Fruit fly (Drosophila melanogaster): ENCODE measurements around the gene Fancl.

Gene Fancl

DNA sequence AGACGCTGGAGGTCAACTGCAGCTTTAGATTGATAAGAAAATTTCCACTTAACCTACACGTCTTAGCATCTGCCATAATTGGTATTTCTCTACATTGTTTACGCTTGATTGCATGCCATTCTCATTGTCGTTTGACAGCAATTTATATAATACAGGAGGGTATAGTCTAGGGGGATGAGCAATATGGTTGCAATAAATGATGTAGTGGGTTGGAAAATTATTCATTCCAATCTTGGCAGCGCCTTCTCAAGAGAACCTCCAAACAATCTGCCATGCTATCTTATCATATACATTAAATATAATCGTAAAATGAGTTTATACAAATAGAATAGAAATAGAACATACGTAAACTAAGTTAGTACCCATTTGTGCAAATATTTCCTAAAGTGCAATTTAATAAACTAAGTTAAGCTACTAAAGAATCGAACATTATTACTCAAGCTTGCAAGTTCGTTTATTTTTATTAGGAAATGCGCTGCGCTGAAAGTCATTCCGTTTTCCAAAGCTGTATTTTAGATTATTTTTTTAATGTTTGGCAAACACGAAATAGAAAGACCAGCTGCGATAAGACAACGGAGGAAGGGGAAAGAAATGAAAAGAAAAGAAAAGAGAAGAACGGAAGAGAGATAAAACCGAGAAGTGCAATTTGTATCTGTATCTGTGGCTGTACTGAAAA lies 25.9 kb upstream of the Fancl start:
- TF ChIP-seq CG14711 (tag; optimal IDR thresholded peaks at IDR 0.05), result peak; percentile 0
- no peak for TF ChIP-seq toe (GFP tag; optimal IDR thresholded peaks at IDR 0.05)
- no peak for TF ChIP-seq CG12768 (GFP tag; optimal IDR thresholded peaks at IDR 0.05)
- no peak for TF ChIP-seq CG7045 (GFP tag; optimal IDR thresholded peaks at IDR 0.05)
- peak; percentile 97 for TF ChIP-seq kay (GFP tag; ENCODE audit: borderline replicate concordance)
- TF ChIP-seq tj (GFP tag; optimal IDR thresholded peaks at IDR 0.05), result no peak
- no peak for TF ChIP-seq CG7101 (tag; optimal IDR thresholded peaks at IDR 0.05)
- TF ChIP-seq CG1620 (GFP tag; optimal IDR thresholded peaks at IDR 0.05), result no peak
- TF ChIP-seq CG33017 (tag; optimal IDR thresholded peaks at IDR 0.05), result no peak
- no peak for TF ChIP-seq Hr96 (GFP tag; optimal IDR thresholded peaks at IDR 0.05)

DNA sequence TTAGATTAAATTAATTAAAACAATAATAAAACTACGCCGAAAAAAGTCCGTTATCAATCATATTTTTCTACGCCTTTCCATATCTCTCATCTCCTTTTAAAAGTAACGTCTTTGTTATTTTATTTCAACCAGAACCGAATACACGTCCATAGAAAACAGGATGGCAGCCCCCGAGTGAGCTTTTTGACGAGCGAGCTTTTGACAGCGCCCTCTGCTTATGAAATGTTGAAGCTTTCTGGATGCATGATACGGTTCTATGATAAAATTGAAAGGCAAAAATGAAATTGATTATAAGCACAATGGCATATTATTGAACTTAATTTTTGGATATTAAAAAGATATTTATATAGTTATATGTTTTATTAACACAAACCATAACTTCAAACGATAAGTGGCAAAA lies 24.0 kb upstream of the Fancl start:
- TF ChIP-seq CG5204 (GFP tag; optimal IDR thresholded peaks at IDR 0.05), result no peak
- no peak for TF ChIP-seq tj (GFP tag; optimal IDR thresholded peaks at IDR 0.05)
- TF ChIP-seq Clk (GFP tag; optimal IDR thresholded peaks at IDR 0.05), result no peak
- TF ChIP-seq cnc (optimal IDR thresholded peaks at IDR 0.05), result no peak
- TF ChIP-seq Mnt (GFP tag; optimal IDR thresholded peaks at IDR 0.05), result peak; percentile 9
- TF ChIP-seq toe (GFP tag; optimal IDR thresholded peaks at IDR 0.05), result no peak
- TF ChIP-seq CG12768 (GFP tag; optimal IDR thresholded peaks at IDR 0.05), result no peak
- TF ChIP-seq Crg-1 (GFP tag; optimal IDR thresholded peaks at IDR 0.05), result peak; percentile 30
- TF ChIP-seq CG7045 (GFP tag; optimal IDR thresholded peaks at IDR 0.05), result no peak
- no peak for TF ChIP-seq Hr96 (GFP tag; optimal IDR thresholded peaks at IDR 0.05)
- peak; percentile 19 for TF ChIP-seq CG1620 (GFP tag; optimal IDR thresholded peaks at IDR 0.05)
- TF ChIP-seq CG11617 (GFP tag; optimal IDR thresholded peaks at IDR 0.05), result no peak
- no peak for TF ChIP-seq cic (GFP tag; optimal IDR thresholded peaks at IDR 0.05)
- TF ChIP-seq kay (GFP tag; ENCODE audit: borderline replicate concordance), result peak; percentile 74
- peak; percentile 16 for TF ChIP-seq CG33017 (tag; optimal IDR thresholded peaks at IDR 0.05)
- TF ChIP-seq CG7101 (tag; optimal IDR thresholded peaks at IDR 0.05), result peak; percentile 27
- TF ChIP-seq bab1 (GFP tag; optimal IDR thresholded peaks at IDR 0.05), result peak; percentile 36
- no peak for TF ChIP-seq ovo (GFP tag; optimal IDR thresholded peaks at IDR 0.05)
- TF ChIP-seq CG14711 (tag; optimal IDR thresholded peaks at IDR 0.05), result no peak
- TF ChIP-seq pad (GFP tag; optimal IDR thresholded peaks at IDR 0.05), result peak; percentile 42

DNA sequence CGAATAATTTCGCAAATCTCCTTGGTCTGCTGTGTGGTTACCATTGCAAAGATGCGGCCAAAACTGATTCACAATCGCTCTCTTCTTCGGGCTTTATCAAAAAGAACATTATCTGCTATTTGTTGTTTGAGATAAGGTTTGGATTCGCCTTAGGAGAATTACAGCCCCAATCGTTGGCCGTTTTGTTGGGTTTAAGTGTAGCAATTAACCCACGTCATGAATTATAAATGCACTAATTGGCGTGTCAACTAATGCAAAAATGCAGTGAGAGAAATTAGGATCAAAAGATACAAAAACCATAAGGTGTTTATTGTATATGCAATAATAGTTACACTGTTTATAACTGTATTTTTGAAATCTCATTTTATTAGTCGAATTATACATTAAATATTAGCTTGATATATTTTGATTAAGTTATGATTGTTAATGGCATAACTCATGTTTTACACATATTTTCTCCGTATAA lies 22.7 kb upstream of the Fancl start, which contains the start of gene Alp13:
Gene Alp13, minus strand, starts transcription at position 51 of the 466 bp plus-strand sequence.
- TF ChIP-seq CG5204 (GFP tag; optimal IDR thresholded peaks at IDR 0.05) (peak; percentile 53), cnc (optimal IDR thresholded peaks at IDR 0.05) (no peak), Mnt (GFP tag; optimal IDR thresholded peaks at IDR 0.05) (no peak), Clk (GFP tag; optimal IDR thresholded peaks at IDR 0.05) (no peak), CG1620 (GFP tag; optimal IDR thresholded peaks at IDR 0.05) (no peak), pad (GFP tag; optimal IDR thresholded peaks at IDR 0.05) (peak; percentile 24), Crg-1 (GFP tag; optimal IDR thresholded peaks at IDR 0.05) (no peak), bab1 (GFP tag; optimal IDR thresholded peaks at IDR 0.05) (no peak), CG33017 (tag; optimal IDR thresholded peaks at IDR 0.05) (peak; percentile 62), CG14711 (tag; optimal IDR thresholded peaks at IDR 0.05) (no peak), CG7045 (GFP tag; optimal IDR thresholded peaks at IDR 0.05) (no peak), tj (GFP tag; optimal IDR thresholded peaks at IDR 0.05) (no peak), CG12768 (GFP tag; optimal IDR thresholded peaks at IDR 0.05) (peak; percentile 35), cic (GFP tag; optimal IDR thresholded peaks at IDR 0.05) (peak; percentile 25), ovo (GFP tag; optimal IDR thresholded peaks at IDR 0.05) (no peak), CG11617 (GFP tag; optimal IDR thresholded peaks at IDR 0.05) (peak; percentile 47), kay (GFP tag; ENCODE audit: borderline replicate concordance) (peak; percentile 7), CG7101 (tag; optimal IDR thresholded peaks at IDR 0.05) (peak; percentile 49), Hr96 (GFP tag; optimal IDR thresholded peaks at IDR 0.05) (peak; percentile 21), toe (GFP tag; optimal IDR thresholded peaks at IDR 0.05) (no peak)

DNA sequence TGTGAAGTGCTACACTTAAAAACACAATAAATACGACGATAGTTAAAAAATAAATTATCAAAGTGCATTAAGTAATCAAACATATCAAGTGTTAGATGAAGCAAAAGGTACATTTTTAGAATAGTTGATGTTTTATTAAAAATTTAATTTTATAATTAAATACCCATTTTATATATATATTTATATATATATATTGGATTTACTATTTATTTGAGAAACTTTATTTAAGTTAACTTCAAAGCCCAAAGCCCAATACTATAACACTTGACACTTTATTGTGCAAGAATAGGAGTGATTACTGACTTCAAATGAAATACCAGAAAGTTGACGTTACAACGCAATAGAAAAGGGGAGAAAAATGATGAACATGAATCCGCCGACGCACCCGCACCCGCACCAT lies 18.1 kb upstream of the Fancl start, which contains the start of gene nerfin-2:
Gene nerfin-2, plus strand, starts transcription at position 301 of the 400 bp plus-strand sequence.
- TF ChIP-seq CG1620 (GFP tag; optimal IDR thresholded peaks at IDR 0.05) (no peak), toe (GFP tag; optimal IDR thresholded peaks at IDR 0.05) (no peak), bab1 (GFP tag; optimal IDR thresholded peaks at IDR 0.05) (no peak), cnc (optimal IDR thresholded peaks at IDR 0.05) (no peak), CG33017 (tag; optimal IDR thresholded peaks at IDR 0.05) (no peak), CG11617 (GFP tag; optimal IDR thresholded peaks at IDR 0.05) (no peak), pad (GFP tag; optimal IDR thresholded peaks at IDR 0.05) (no peak), cic (GFP tag; optimal IDR thresholded peaks at IDR 0.05) (no peak)

DNA sequence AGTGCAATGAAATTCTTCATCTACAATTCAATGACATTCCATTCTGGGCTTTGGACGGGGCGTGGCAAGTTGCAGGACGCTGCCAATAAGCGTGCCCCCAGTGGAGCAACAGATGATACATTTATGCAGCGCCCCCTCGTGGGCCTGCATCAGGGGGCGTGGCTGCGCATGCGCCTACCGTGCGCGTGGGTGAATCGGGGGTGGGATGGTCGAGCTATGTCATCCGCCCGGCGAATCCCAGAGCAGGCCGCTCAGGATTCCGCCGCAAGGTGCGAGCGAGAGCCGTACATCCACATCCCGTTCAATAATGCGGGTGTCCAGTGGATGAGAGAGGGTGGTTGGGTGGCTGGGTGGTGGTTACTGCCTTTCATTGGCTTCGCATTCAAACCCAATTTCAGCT lies 17.5 kb upstream of the Fancl start:
- TF ChIP-seq CG1620 (GFP tag; optimal IDR thresholded peaks at IDR 0.05) (no peak), Crg-1 (GFP tag; optimal IDR thresholded peaks at IDR 0.05) (no peak), pad (GFP tag; optimal IDR thresholded peaks at IDR 0.05) (no peak), cic (GFP tag; optimal IDR thresholded peaks at IDR 0.05) (no peak), bab1 (GFP tag; optimal IDR thresholded peaks at IDR 0.05) (no peak), CG11617 (GFP tag; optimal IDR thresholded peaks at IDR 0.05) (no peak), tj (GFP tag; optimal IDR thresholded peaks at IDR 0.05) (no peak), CG7101 (tag; optimal IDR thresholded peaks at IDR 0.05) (no peak), Mnt (GFP tag; optimal IDR thresholded peaks at IDR 0.05) (no peak), CG33017 (tag; optimal IDR thresholded peaks at IDR 0.05) (no peak), kay (GFP tag; ENCODE audit: borderline replicate concordance) (no peak), Hr96 (GFP tag; optimal IDR thresholded peaks at IDR 0.05) (no peak), cnc (optimal IDR thresholded peaks at IDR 0.05) (no peak), CG5204 (GFP tag; optimal IDR thresholded peaks at IDR 0.05) (no peak)

DNA sequence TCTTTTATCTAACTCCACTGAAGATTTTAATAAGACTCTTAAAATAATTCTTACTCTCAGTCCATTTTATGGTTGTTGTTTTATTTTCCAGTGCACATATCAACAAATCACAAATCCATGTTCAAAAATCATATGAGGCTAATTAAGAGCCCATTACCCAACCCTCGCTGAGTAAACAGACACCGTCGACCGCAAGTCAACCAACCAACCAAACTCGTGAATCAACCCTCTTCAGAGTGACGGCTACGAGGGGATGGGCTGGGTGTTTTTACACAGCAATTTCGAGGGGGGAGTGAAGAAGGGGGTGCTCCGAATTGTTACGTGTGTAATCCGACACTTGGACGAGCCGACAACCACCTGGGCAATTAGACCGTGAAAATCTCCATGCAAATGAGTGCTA lies 16.1 kb upstream of the Fancl start:
- no peak for TF ChIP-seq CG5204 (GFP tag; optimal IDR thresholded peaks at IDR 0.05)
- no peak for TF ChIP-seq CG1620 (GFP tag; optimal IDR thresholded peaks at IDR 0.05)
- no peak for TF ChIP-seq tj (GFP tag; optimal IDR thresholded peaks at IDR 0.05)
- no peak for TF ChIP-seq Crg-1 (GFP tag; optimal IDR thresholded peaks at IDR 0.05)
- TF ChIP-seq cic (GFP tag; optimal IDR thresholded peaks at IDR 0.05), result no peak
- no peak for TF ChIP-seq pad (GFP tag; optimal IDR thresholded peaks at IDR 0.05)

Data from whole organism, adult.